Fruit fly (Drosophila melanogaster) whole organism, embryonic: ENCODE measurements around the gene Prp18.

Source experiments
- Abd-B ChIP-seq: fragments of 200-800 bp; sonication (Bioruptor generic); optimal IDR thresholded peaks from 2 replicates; lab custom pipeline; 2018; ENCODE audit warnings: missing biosample characterization, mild to moderate bottlenecking, missing genetic modification characterization, moderate library complexity
- Antp ChIP-seq: fragments of 200-800 bp; sonication (Bioruptor generic); optimal IDR thresholded peaks from 3 replicates; lab custom pipeline; 2016; ENCODE audit warnings: missing biosample characterization, missing genetic modification characterization
- CG12769 ChIP-seq: fragments of 200-800 bp; sonication (Bioruptor generic); optimal IDR thresholded peaks from 2 replicates; lab custom pipeline; 2019; ENCODE audit warnings: missing biosample characterization, mild to moderate bottlenecking, missing genetic modification characterization, moderate library complexity
- CG31365 ChIP-seq: fragments of 200-800 bp; sonication (Bioruptor generic); optimal IDR thresholded peaks from 2 replicates; lab custom pipeline; 2018; ENCODE audit warnings: missing biosample characterization, mild to moderate bottlenecking, missing genetic modification characterization
- CG7271 ChIP-seq: fragments of 200-800 bp; sonication (Bioruptor generic); optimal IDR thresholded peaks from 2 replicates; lab custom pipeline; 2018; ENCODE audit warnings: missing biosample characterization, mild to moderate bottlenecking, missing genetic modification characterization, moderate library complexity
- CHES-1-like ChIP-seq: fragments of 200-800 bp; sonication (Bioruptor generic); optimal IDR thresholded peaks from 2 replicates; lab custom pipeline; 2016; ENCODE audit warnings: missing biosample characterization, missing genetic modification characterization
- CTCF ChIP-seq: fragments of 200-800 bp; sonication (Bioruptor generic); optimal IDR thresholded peaks from 2 replicates; lab custom pipeline; 2017; ENCODE audit warnings: missing biosample characterization, mild to moderate bottlenecking, missing genetic modification characterization, moderate library complexity
- Dll ChIP-seq: fragments of 200-800 bp; sonication (Bioruptor generic); IDR thresholded peaks from 4 replicates; pipeline ENCODE4 v1.3.6; 2022; ENCODE audit warnings: missing biosample characterization, missing genetic modification characterization; ENCODE audit not compliant: partially characterized antibody
- GATAe ChIP-seq: fragments of 200-800 bp; sonication (Bioruptor generic); conservative IDR thresholded peaks from 2 replicates; pipeline ENCODE4 v1.3.6; 2022; ENCODE audit warnings: missing biosample characterization, missing genetic modification characterization
- fu2 ChIP-seq: fragments of 200-800 bp; sonication (Bioruptor generic); optimal IDR thresholded peaks from 2 replicates; lab custom pipeline; 2016; ENCODE audit warnings: missing biosample characterization, missing genetic modification characterization
- rib ChIP-seq: fragments of 200-800 bp; sonication (Bioruptor generic); IDR thresholded peaks from 2 replicates; pipeline ENCODE4 v1.3.6; 2022; ENCODE audit warnings: missing biosample characterization, missing genetic modification characterization
- sd ChIP-seq: fragments of 200-800 bp; sonication (Bioruptor generic); optimal IDR thresholded peaks from 3 replicates; lab custom pipeline; 2018; ENCODE audit warnings: missing biosample characterization, mild to moderate bottlenecking, missing genetic modification characterization, moderate library complexity
- sim ChIP-seq: fragments of 200-800 bp; sonication (Bioruptor generic); IDR thresholded peaks from 2 replicates; pipeline ENCODE4 v1.3.6; 2022; ENCODE audit warnings: missing biosample characterization, missing genetic modification characterization

- TF ChIP-seq Dll (GFP tag; lab: Robert Waterston, UW) = no peak
- no peak for TF ChIP-seq Abd-B (GFP tag; lab: Kevin White, UChicago)
- no peak for TF ChIP-seq fu2 (GFP tag; lab: Kevin White, UChicago)
- no peak for TF ChIP-seq sim (GFP tag; lab: Robert Waterston, UW)
- no peak for TF ChIP-seq CG31365 (tag; lab: Kevin White, UChicago)
- TF ChIP-seq rib = no peak
- no peak for TF ChIP-seq Antp (GFP tag; lab: Kevin White, UChicago)
- TF ChIP-seq CTCF (GFP tag; lab: Kevin White, UChicago) = no peak
- TF ChIP-seq CG7271 (tag; lab: Kevin White, UChicago) = no peak
- TF ChIP-seq sd (tag; lab: Kevin White, UChicago) = no peak
- TF ChIP-seq CG12769 (tag; lab: Kevin White, UChicago) = no peak
- no peak for TF ChIP-seq CHES-1-like
- no peak for TF ChIP-seq GATAe (GFP tag; lab: Robert Waterston, UW)
These were observed 38.7 kb upstream of the Prp18 start for dm6 chr3R:19069740-19070139.
